Worm (Caenorhabditis elegans): ENCODE measurements around the gene C15H7.4.

DNA sequence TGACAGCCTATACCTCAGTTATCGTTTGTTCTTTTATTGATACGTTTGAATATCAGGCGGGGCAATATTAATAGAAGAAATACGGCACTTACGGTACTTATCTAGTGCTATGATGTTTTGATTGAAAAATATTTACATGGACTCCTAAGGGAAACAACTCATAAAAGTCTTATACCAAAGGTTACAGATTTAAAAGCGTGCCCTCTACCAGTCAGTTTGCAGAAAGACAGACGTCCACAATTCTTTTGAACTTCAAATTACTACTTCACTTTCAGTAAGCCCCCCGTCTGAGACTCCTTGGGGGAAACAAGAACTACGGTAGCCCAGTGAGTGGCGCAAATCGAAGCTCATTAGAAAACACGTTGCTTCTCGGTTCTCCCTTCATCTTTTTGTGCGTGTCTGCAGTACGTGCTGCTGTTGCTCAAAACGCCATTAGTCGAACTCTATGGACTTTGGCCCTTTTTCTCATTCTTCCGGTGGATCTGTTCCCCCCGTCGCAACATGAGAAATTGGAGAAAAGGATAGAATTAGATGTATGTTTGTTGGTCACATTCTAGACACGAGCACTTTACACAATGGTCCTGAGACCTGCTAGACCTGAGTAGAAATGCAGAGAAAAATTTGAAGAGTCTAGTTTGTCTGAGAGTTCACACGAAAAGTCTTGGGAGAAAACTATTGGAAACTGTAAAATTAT, 6.7 kb upstream of the C15H7.4 start:
- TF ChIP-seq pha-4 (GFP tag; IDR thresholded peaks at IDR 0.05) (no peak), pha-4 (tag; optimal IDR thresholded peaks at IDR 0.05) (no peak), fkh-10 (GFP tag; optimal IDR thresholded peaks at IDR 0.05) (no peak), dpl-1 (GFP tag; optimal IDR thresholded peaks at IDR 0.05) (no peak), sdz-12 (GFP tag; optimal IDR thresholded peaks at IDR 0.05) (no peak)

All from whole organism, L4 larva.